Worm (Caenorhabditis elegans): ENCODE data around the gene K05B2.4.

- TF ChIP-seq nhr-25 (tag; optimal IDR thresholded peaks at IDR 0.05; ENCODE audit: borderline replicate concordance, insufficient read depth) (no peak), lin-29 (GFP tag; IDR thresholded peaks at IDR 0.05) (no peak), dpl-1 (GFP tag; optimal IDR thresholded peaks at IDR 0.05) (no peak), nhr-11 (tag; optimal IDR thresholded peaks at IDR 0.05) (no peak), nhr-28 (tag; optimal IDR thresholded peaks at IDR 0.05) (no peak), lsy-2 (tag; optimal IDR thresholded peaks at IDR 0.05) (no peak), unc-62 (GFP tag; optimal IDR thresholded peaks at IDR 0.05 in 1 of 2) (no peak), unc-62 (tag; optimal IDR thresholded peaks at IDR 0.05) (no peak), skn-1 (tag; optimal IDR thresholded peaks at IDR 0.05) (no peak), dmd-6 (GFP tag; IDR thresholded peaks at IDR 0.05) (no peak), ces-1 (GFP tag; optimal IDR thresholded peaks at IDR 0.05) (no peak), dmd-8 (GFP tag; IDR thresholded peaks at IDR 0.05) (no peak), pha-4 (GFP tag; IDR thresholded peaks at IDR 0.05) (no peak), pha-4 (tag; optimal IDR thresholded peaks at IDR 0.05) (no peak), T26A8.4 (GFP tag; IDR thresholded peaks at IDR 0.05) (no peak), nhr-102 (tag; optimal IDR thresholded peaks at IDR 0.05) (no peak)
These were observed 35.1 kb downstream of the K05B2.4 start, which contains the start of gene arrd-23 for ce11 chrX:4885651-4886050.

All from whole organism, L4 larva.